Fruit fly (Drosophila melanogaster) whole organism, adult: Measurements from ENCODE around the gene Rab30.
A peak's percentile ranks its signal among the peaks of the same experiment; 100 is the strongest.

Source experiments
- CG11617 ChIP-seq: fragments of 200-800 bp; sonication (Bioruptor generic); optimal IDR thresholded peaks from 2 replicates; lab custom pipeline; 2017; ENCODE audit warnings: mild to moderate bottlenecking, missing biosample characterization, missing genetic modification reagents, missing genetic modification characterization
- CG12768 ChIP-seq: fragments of 200-800 bp; sonication (Bioruptor generic); optimal IDR thresholded peaks from 2 replicates; lab custom pipeline; 2017; ENCODE audit warnings: missing biosample characterization, missing genetic modification characterization, mild to moderate bottlenecking, moderate library complexity, missing genetic modification reagents
- CG14711 ChIP-seq: fragments of 200-800 bp; sonication (Bioruptor generic); optimal IDR thresholded peaks from 2 replicates; lab custom pipeline; 2018; ENCODE audit warnings: missing biosample characterization, mild to moderate bottlenecking, missing genetic modification characterization, moderate library complexity
- CG1620 ChIP-seq: fragments of 200-800 bp; sonication (Bioruptor generic); optimal IDR thresholded peaks from 2 replicates; lab custom pipeline; 2016; ENCODE audit warnings: missing biosample characterization, missing genetic modification characterization
- CG33017 ChIP-seq: fragments of 200-800 bp; sonication (Bioruptor generic); optimal IDR thresholded peaks from 2 replicates; lab custom pipeline; 2018; ENCODE audit warnings: missing biosample characterization, mild to moderate bottlenecking, missing genetic modification characterization, moderate library complexity
- CG5204 ChIP-seq: fragments of 200-800 bp; sonication (Bioruptor generic); optimal IDR thresholded peaks from 2 replicates; lab custom pipeline; 2016; ENCODE audit warnings: missing biosample characterization, missing genetic modification characterization
- CG7045 ChIP-seq: fragments of 200-800 bp; sonication (Bioruptor generic); optimal IDR thresholded peaks from 2 replicates; lab custom pipeline; 2017; ENCODE audit warnings: missing biosample characterization, mild to moderate bottlenecking, missing genetic modification characterization
- CG7101 ChIP-seq: fragments of 200-800 bp; sonication (Bioruptor generic); optimal IDR thresholded peaks from 2 replicates; lab custom pipeline; 2018; ENCODE audit warnings: missing biosample characterization, mild to moderate bottlenecking, missing genetic modification characterization, moderate library complexity
- Clk ChIP-seq: fragments of 200-800 bp; sonication (Bioruptor generic); optimal IDR thresholded peaks from 2 replicates; lab custom pipeline; 2017; ENCODE audit warnings: missing biosample characterization, missing genetic modification characterization
- Crg-1 ChIP-seq: fragments of 200-800 bp; sonication (Bioruptor generic); optimal IDR thresholded peaks from 2 replicates; lab custom pipeline; 2016; ENCODE audit warnings: missing biosample characterization, missing genetic modification characterization
- Hr96 ChIP-seq: fragments of 200-800 bp; sonication (Bioruptor generic); optimal IDR thresholded peaks from 2 replicates; lab custom pipeline; 2016; ENCODE audit warnings: missing biosample characterization, missing genetic modification characterization
- Mnt ChIP-seq: fragments of 200-800 bp; sonication (Bioruptor generic); optimal IDR thresholded peaks from 2 replicates; lab custom pipeline; 2016; ENCODE audit warnings: missing biosample characterization, mild to moderate bottlenecking, missing genetic modification characterization
- bab1 ChIP-seq: fragments of 200-800 bp; sonication (Bioruptor generic); optimal IDR thresholded peaks from 3 replicates; lab custom pipeline; 2019; ENCODE audit warnings: missing biosample characterization, mild to moderate bottlenecking, missing genetic modification characterization, moderate library complexity
- cic ChIP-seq: fragments of 200-800 bp; sonication (Bioruptor generic); optimal IDR thresholded peaks from 2 replicates; lab custom pipeline; 2017; ENCODE audit warnings: missing biosample characterization, mild to moderate bottlenecking, missing genetic modification characterization, moderate library complexity
- cnc ChIP-seq, 2 experiments: fragments of >200 bp; optimal IDR thresholded peaks; 2 replicates each; lab custom pipeline; 2017
- kay ChIP-seq: fragments of 200-800 bp; sonication (Bioruptor generic); peaks from one replicate; lab custom pipeline; 2016; ENCODE audit warnings: missing biosample characterization, missing genetic modification characterization, borderline replicate concordance
- ovo ChIP-seq: fragments of 200-800 bp; sonication (Bioruptor generic); optimal IDR thresholded peaks from 2 replicates; lab custom pipeline; 2016; ENCODE audit warnings: missing biosample characterization, missing genetic modification characterization
- pad ChIP-seq: fragments of 200-800 bp; sonication (Bioruptor generic); optimal IDR thresholded peaks from 3 replicates; lab custom pipeline; 2017; ENCODE audit warnings: missing biosample characterization, missing genetic modification characterization, mild to moderate bottlenecking, moderate library complexity, missing genetic modification reagents
- tj ChIP-seq: fragments of 200-800 bp; sonication (Bioruptor generic); optimal IDR thresholded peaks from 3 replicates; lab custom pipeline; 2017; ENCODE audit warnings: missing biosample characterization, mild to moderate bottlenecking, missing genetic modification characterization, moderate library complexity
- toe ChIP-seq: fragments of 200-800 bp; sonication (Bioruptor generic); optimal IDR thresholded peaks from 2 replicates; lab custom pipeline; 2016; ENCODE audit warnings: missing biosample characterization, missing genetic modification characterization

Rab30 gene

dm6 chr2L:7047703-7048102, 15.3 kb upstream of the Rab30 start:
- TF ChIP-seq CG7045 (GFP tag; lab: Kevin White, UChicago) (no peak), CG7101 (tag; lab: Kevin White, UChicago) (peak; percentile 61), CG12768 (GFP tag; lab: Kevin White, UChicago) (no peak), CG5204 (GFP tag; lab: Kevin White, UChicago) (peak; percentile 9), kay (GFP tag; lab: Kevin White, UChicago) (no peak), Hr96 (GFP tag; lab: Kevin White, UChicago) (no peak), ovo (peak; percentile 56), CG11617 (peak; percentile 14), bab1 (GFP tag; lab: Kevin White, UChicago) (no peak), toe (GFP tag; lab: Kevin White, UChicago) (no peak), CG14711 (tag; lab: Kevin White, UChicago) (no peak), cic (no peak), CG1620 (GFP tag; lab: Kevin White, UChicago) (no peak), pad (GFP tag; lab: Kevin White, UChicago) (no peak), CG33017 (no peak), cnc (optimal IDR thresholded peaks at IDR 0.05; lab: Kevin White, UChicago) (no peak), tj (GFP tag; lab: Kevin White, UChicago) (peak; percentile 1), Crg-1 (peak; percentile 76), Mnt (GFP tag; lab: Kevin White, UChicago) (peak; percentile 18), Clk (no peak)

- TF ChIP-seq cnc (optimal IDR thresholded peaks at IDR 0.05; lab: Kevin White, UChicago) (no peak), ovo (peak; percentile 38), tj (GFP tag; lab: Kevin White, UChicago) (no peak), Mnt (GFP tag; lab: Kevin White, UChicago) (peak; percentile 26)
Observed at dm6 chr2L:7043039-7043905, 10.9 kb upstream of the Rab30 start.

dm6 chr2L:7042150-7042811, 9.9 kb upstream of the Rab30 start:
- TF ChIP-seq toe (GFP tag; lab: Kevin White, UChicago) (no peak), CG5204 (GFP tag; lab: Kevin White, UChicago) (no peak), Mnt (GFP tag; lab: Kevin White, UChicago) (peak; percentile 96), tj (GFP tag; lab: Kevin White, UChicago) (peak; percentile 65), CG7045 (GFP tag; lab: Kevin White, UChicago) (peak; percentile 40), bab1 (GFP tag; lab: Kevin White, UChicago) (peak; percentile 81), kay (GFP tag; lab: Kevin White, UChicago) (no peak), CG1620 (GFP tag; lab: Kevin White, UChicago) (peak; percentile 74), Crg-1 (peak; percentile 92), Hr96 (GFP tag; lab: Kevin White, UChicago) (peak; percentile 11), pad (GFP tag; lab: Kevin White, UChicago) (peak; percentile 67), CG14711 (tag; lab: Kevin White, UChicago) (peak; percentile 33), CG33017 (peak; percentile 20), CG12768 (GFP tag; lab: Kevin White, UChicago) (peak; percentile 4), CG11617 (peak; percentile 57), cnc (optimal IDR thresholded peaks at IDR 0.05; lab: Kevin White, UChicago) (no peak), ovo (peak; percentile 59), Clk (peak; percentile 63), CG7101 (tag; lab: Kevin White, UChicago) (peak; percentile 78), cic (peak; percentile 84)

dm6 chr2L:7039342-7039684, 6.9 kb upstream of the Rab30 start:
- TF ChIP-seq bab1 (GFP tag; lab: Kevin White, UChicago) (peak; percentile 43), CG11617 (peak; percentile 66), CG7101 (tag; lab: Kevin White, UChicago) (peak; percentile 57), cnc (optimal IDR thresholded peaks at IDR 0.05; lab: Kevin White, UChicago) (no peak), Mnt (GFP tag; lab: Kevin White, UChicago) (peak; percentile 28), CG33017 (peak; percentile 54), toe (GFP tag; lab: Kevin White, UChicago) (no peak), pad (GFP tag; lab: Kevin White, UChicago) (no peak), CG12768 (GFP tag; lab: Kevin White, UChicago) (peak; percentile 52), CG5204 (GFP tag; lab: Kevin White, UChicago) (no peak), CG14711 (tag; lab: Kevin White, UChicago) (peak; percentile 26), Crg-1 (peak; percentile 47), tj (GFP tag; lab: Kevin White, UChicago) (peak; percentile 41), kay (GFP tag; lab: Kevin White, UChicago) (peak; percentile 62)

- TF ChIP-seq ovo, result peak; percentile 50
- no peak for TF ChIP-seq Crg-1
- TF ChIP-seq cic, result peak; percentile 1
- no peak for TF ChIP-seq toe (GFP tag; lab: Kevin White, UChicago)
- TF ChIP-seq CG7101 (tag; lab: Kevin White, UChicago), result no peak
- no peak for TF ChIP-seq Mnt (GFP tag; lab: Kevin White, UChicago)
Observed at dm6 chr2L:7038404-7039341, 6.3 kb upstream of the Rab30 start.
